Worm (Caenorhabditis elegans) whole organism, midembryonic: ENCODE results near the gene col-98.

Experiments
- T22C8.4 ChIP-seq: fragments of 200-800 bp; sonication (Bioruptor generic); IDR thresholded peaks from 2 replicates; pipeline ENCODE4 v1.3.6; 2022; ENCODE audit warnings: missing genetic modification characterization, missing compliant biosample characterization
- cog-1 ChIP-seq: sonication (generic microtip); optimal IDR thresholded peaks from 2 replicates; lab custom pipeline; 2016; ENCODE audit warnings: missing genetic modification characterization, missing compliant biosample characterization
- flt-1 ChIP-seq: fragments of 200-800 bp; sonication (Bioruptor generic); IDR thresholded peaks from 2 replicates; pipeline ENCODE4 v1.3.6; 2022; ENCODE audit warnings: missing genetic modification characterization, missing compliant biosample characterization
- klf-2 ChIP-seq: fragments of 200-800 bp; sonication (Bioruptor generic); conservative IDR thresholded peaks from 2 replicates; pipeline ENCODE4 v1.3.6; 2022; ENCODE audit warnings: missing genetic modification reagents, missing genetic modification characterization, missing compliant biosample characterization
- med-1 ChIP-seq: sonication (generic microtip); optimal IDR thresholded peaks from 2 replicates; lab custom pipeline; 2017; ENCODE audit warnings: missing genetic modification characterization, mild to moderate bottlenecking, missing compliant biosample characterization, antibody characterized with exemption, missing genetic modification reagents; ENCODE audit not compliant: insufficient read depth
- ref-1 ChIP-seq: fragments of 200-800 bp; sonication (Bioruptor generic); conservative IDR thresholded peaks from 2 replicates; pipeline ENCODE4 v1.3.6; 2022; ENCODE audit warnings: missing genetic modification reagents, missing genetic modification characterization, missing compliant biosample characterization
- tab-1 ChIP-seq: fragments of 200-800 bp; sonication (Bioruptor generic); IDR thresholded peaks from 2 replicates; pipeline ENCODE4 v1.3.6; 2022; ENCODE audit warnings: missing genetic modification characterization, missing compliant biosample characterization
- ztf-23 ChIP-seq: fragments of 200-800 bp; sonication (Bioruptor generic); IDR thresholded peaks from 2 replicates; pipeline ENCODE4 v1.3.6; 2022; ENCODE audit warnings: missing genetic modification reagents, missing genetic modification characterization, missing compliant biosample characterization
- ztf-29 ChIP-seq: fragments of 200-800 bp; sonication (Bioruptor generic); IDR thresholded peaks from 2 replicates; pipeline ENCODE4 v1.3.6; 2022; ENCODE audit warnings: missing genetic modification reagents, missing genetic modification characterization, missing compliant biosample characterization

col-98 gene

ce11 chrIII:12998252-12998651 is 20.6 kb upstream of the col-98 start:
- no peak for TF ChIP-seq ztf-23 (GFP tag; lab: Robert Waterston, UW)
- TF ChIP-seq T22C8.4 (GFP tag; lab: Robert Waterston, UW): no peak
- no peak for TF ChIP-seq flt-1 (GFP tag; lab: Robert Waterston, UW)
- TF ChIP-seq ref-1 (GFP tag; lab: Robert Waterston, UW): no peak
- no peak for TF ChIP-seq ztf-29 (GFP tag; lab: Robert Waterston, UW)
- no peak for TF ChIP-seq tab-1 (GFP tag; lab: Robert Waterston, UW)
- no peak for TF ChIP-seq med-1 (GFP tag; lab: Kevin White, UChicago)
- TF ChIP-seq klf-2 (GFP tag; lab: Robert Waterston, UW): no peak
- no peak for TF ChIP-seq cog-1 (tag; lab: Kevin White, UChicago)

DNA sequence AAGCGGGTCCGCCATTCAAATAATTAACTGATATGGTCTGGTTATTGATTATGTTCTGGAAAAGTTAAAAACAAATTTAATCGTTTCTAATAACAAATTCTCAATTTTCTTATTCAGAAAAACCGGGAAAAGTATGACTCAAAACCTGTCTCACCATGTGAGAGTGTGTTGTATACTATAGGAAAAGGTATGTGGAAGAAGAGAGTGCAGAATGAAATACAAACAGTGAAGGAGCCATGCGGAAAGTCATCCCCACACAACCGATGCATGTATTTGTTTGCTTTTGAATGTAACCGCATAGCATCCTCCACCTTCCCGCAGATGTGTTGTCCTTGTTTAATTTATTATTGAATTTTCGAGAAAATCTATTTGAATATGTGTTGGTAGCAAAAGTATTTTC is 18.4 kb upstream of the col-98 start, which contains the start of gene ZK1010.8:
Gene ZK1010.8 (minus strand): TSS at position 214 of the 400 bp plus-strand sequence.
- TF ChIP-seq cog-1 (tag; lab: Kevin White, UChicago): no peak
- no peak for TF ChIP-seq ref-1 (GFP tag; lab: Robert Waterston, UW)
- no peak for TF ChIP-seq med-1 (GFP tag; lab: Kevin White, UChicago)

ce11 chrIII:13002098-13002497 is 16.7 kb upstream of the col-98 start, which contains the start of gene ZK1010.10:
ZK1010.10 (plus strand) TSS chrIII:13002383.
- TF ChIP-seq klf-2 (GFP tag; lab: Robert Waterston, UW) (no peak), cog-1 (tag; lab: Kevin White, UChicago) (peak; percentile 6), ztf-23 (GFP tag; lab: Robert Waterston, UW) (peak; percentile 51; the same call in 1 of the 2 replicates), flt-1 (GFP tag; lab: Robert Waterston, UW) (no peak), ztf-29 (GFP tag; lab: Robert Waterston, UW) (no peak)

DNA sequence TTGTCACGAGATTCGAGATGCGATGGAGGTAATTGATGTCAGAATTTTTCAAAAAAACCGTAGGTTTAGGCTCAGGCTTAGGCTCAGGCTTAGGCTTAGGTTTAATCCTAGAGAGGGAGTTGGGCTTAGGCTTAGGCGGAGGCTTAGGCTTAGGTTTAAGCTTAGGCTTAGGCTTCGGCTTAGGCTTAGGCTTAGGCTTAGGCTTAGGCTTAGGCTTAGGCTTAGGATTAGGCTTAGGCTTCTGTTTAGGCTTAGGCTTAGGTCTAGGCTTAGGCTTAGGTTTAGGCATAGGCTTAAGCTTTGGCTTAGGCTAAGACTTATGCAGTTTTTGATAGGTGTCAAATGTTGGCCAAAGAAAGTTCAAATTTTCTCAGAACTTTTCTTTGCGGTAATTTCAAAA is 14.5 kb upstream of the col-98 start:
- no peak for TF ChIP-seq tab-1 (GFP tag; lab: Robert Waterston, UW)
- TF ChIP-seq med-1 (GFP tag; lab: Kevin White, UChicago): no peak
- no peak for TF ChIP-seq klf-2 (GFP tag; lab: Robert Waterston, UW)
- TF ChIP-seq ztf-29 (GFP tag; lab: Robert Waterston, UW): peak; percentile 68; the same call in 1 of the 2 replicates
- no peak for TF ChIP-seq cog-1 (tag; lab: Kevin White, UChicago)
- no peak for TF ChIP-seq ref-1 (GFP tag; lab: Robert Waterston, UW)
- TF ChIP-seq flt-1 (GFP tag; lab: Robert Waterston, UW): no peak
- 0 out of 2 replicates have a peak, but pooled peaks have one; percentile 23 for TF ChIP-seq ztf-23 (GFP tag; lab: Robert Waterston, UW)
- no peak for TF ChIP-seq T22C8.4 (GFP tag; lab: Robert Waterston, UW)

- TF ChIP-seq klf-2 (GFP tag; lab: Robert Waterston, UW) (no peak), T22C8.4 (GFP tag; lab: Robert Waterston, UW) (0 out of 2 replicates have a peak, but pooled peaks have one; percentile 51)
Observed at ce11 chrIII:13005161-13005560, 13.6 kb upstream of the col-98 start, which contains the start of gene snf-7. snf-7 (plus strand) TSS chrIII:13005461.

ce11 chrIII:13011927-13012326 is 6.9 kb upstream of the col-98 start:
- TF ChIP-seq ztf-23 (GFP tag; lab: Robert Waterston, UW): no peak
- no peak for TF ChIP-seq ref-1 (GFP tag; lab: Robert Waterston, UW)
- TF ChIP-seq ztf-29 (GFP tag; lab: Robert Waterston, UW): no peak
- no peak for TF ChIP-seq cog-1 (tag; lab: Kevin White, UChicago)
- TF ChIP-seq tab-1 (GFP tag; lab: Robert Waterston, UW): no peak
- no peak for TF ChIP-seq T22C8.4 (GFP tag; lab: Robert Waterston, UW)
- TF ChIP-seq flt-1 (GFP tag; lab: Robert Waterston, UW): no peak
- no peak for TF ChIP-seq klf-2 (GFP tag; lab: Robert Waterston, UW)
- no peak for TF ChIP-seq med-1 (GFP tag; lab: Kevin White, UChicago)

DNA sequence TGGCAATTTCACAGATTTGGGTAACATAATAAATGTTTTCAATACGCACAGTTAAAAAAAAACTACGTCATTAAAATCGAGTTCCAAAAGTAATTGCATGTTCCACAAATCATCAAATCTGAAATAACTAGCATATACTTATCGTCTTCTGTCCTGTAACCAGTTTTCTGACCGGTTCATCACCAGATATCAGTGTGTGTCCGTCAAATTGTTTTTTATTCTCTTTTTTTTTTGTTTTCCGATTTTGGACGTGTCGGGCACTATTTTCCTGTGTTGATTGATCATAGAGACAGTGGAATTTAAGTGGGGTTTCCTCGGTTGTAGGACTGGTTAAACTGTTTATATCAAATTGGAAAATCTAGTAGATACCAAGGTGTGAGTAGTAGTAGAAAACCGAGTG is 4.9 kb upstream of the col-98 start:
- TF ChIP-seq ztf-29 (GFP tag; lab: Robert Waterston, UW): no peak
- TF ChIP-seq med-1 (GFP tag; lab: Kevin White, UChicago): no peak
- no peak for TF ChIP-seq ztf-23 (GFP tag; lab: Robert Waterston, UW)
- no peak for TF ChIP-seq T22C8.4 (GFP tag; lab: Robert Waterston, UW)
- no peak for TF ChIP-seq tab-1 (GFP tag; lab: Robert Waterston, UW)
- TF ChIP-seq flt-1 (GFP tag; lab: Robert Waterston, UW): no peak
- TF ChIP-seq cog-1 (tag; lab: Kevin White, UChicago): no peak
- no peak for TF ChIP-seq ref-1 (GFP tag; lab: Robert Waterston, UW)
- no peak for TF ChIP-seq klf-2 (GFP tag; lab: Robert Waterston, UW)

- TF ChIP-seq T22C8.4 (GFP tag; lab: Robert Waterston, UW): no peak
- TF ChIP-seq tab-1 (GFP tag; lab: Robert Waterston, UW): no peak
- no peak for TF ChIP-seq ref-1 (GFP tag; lab: Robert Waterston, UW)
- no peak for TF ChIP-seq flt-1 (GFP tag; lab: Robert Waterston, UW)
- TF ChIP-seq ztf-29 (GFP tag; lab: Robert Waterston, UW): no peak
- TF ChIP-seq cog-1 (tag; lab: Kevin White, UChicago): no peak
- TF ChIP-seq med-1 (GFP tag; lab: Kevin White, UChicago): no peak
- TF ChIP-seq ztf-23 (GFP tag; lab: Robert Waterston, UW): no peak
- TF ChIP-seq klf-2 (GFP tag; lab: Robert Waterston, UW): no peak
Observed at ce11 chrIII:13015754-13016317, 3.0 kb upstream of the col-98 start.

ce11 chrIII:13019547-13020098 is 815 bp downstream of the col-98 start:
- no peak for TF ChIP-seq tab-1 (GFP tag; lab: Robert Waterston, UW)
- no peak for TF ChIP-seq ztf-23 (GFP tag; lab: Robert Waterston, UW)
- no peak for TF ChIP-seq ref-1 (GFP tag; lab: Robert Waterston, UW)
- no peak for TF ChIP-seq klf-2 (GFP tag; lab: Robert Waterston, UW)
- TF ChIP-seq ztf-29 (GFP tag; lab: Robert Waterston, UW): no peak
- no peak for TF ChIP-seq T22C8.4 (GFP tag; lab: Robert Waterston, UW)
- TF ChIP-seq med-1 (GFP tag; lab: Kevin White, UChicago): no peak
- TF ChIP-seq cog-1 (tag; lab: Kevin White, UChicago): no peak
- no peak for TF ChIP-seq flt-1 (GFP tag; lab: Robert Waterston, UW)
